Worm (Caenorhabditis elegans) whole organism, L4 larva: ENCODE data around the gene W10G11.1.
"Not testable (repeated sequence)": the region's sequence is repeated elsewhere in the genome, so short reads cannot be mapped to it uniquely, and the experiment has no call there.

Source experiments
- D1046.2 ChIP-seq: fragments of 200-800 bp; sonication (Bioruptor generic); IDR thresholded peaks from 2 replicates; pipeline ENCODE4 v1.3.6; 2022; ENCODE audit warnings: missing genetic modification characterization, missing compliant biosample characterization
- F37D6.2 ChIP-seq: sonication (generic microtip); optimal IDR thresholded peaks from 2 replicates; lab custom pipeline; 2016; ENCODE audit warnings: mild to moderate bottlenecking, missing genetic modification characterization, missing compliant biosample characterization
- T26A8.4 ChIP-seq: fragments of 200-800 bp; sonication (Bioruptor generic); IDR thresholded peaks from 2 replicates; pipeline ENCODE4 v1.3.6; 2022; ENCODE audit warnings: missing genetic modification characterization, missing compliant biosample characterization
- Y75B8A.6 ChIP-seq: fragments of 200-800 bp; sonication (Bioruptor generic); IDR thresholded peaks from 2 replicates; pipeline ENCODE4 v1.3.6; 2022; ENCODE audit warnings: missing genetic modification reagents, missing genetic modification characterization, missing compliant biosample characterization
- ZK337.2 ChIP-seq: fragments of 200-800 bp; sonication (Bioruptor generic); IDR thresholded peaks from 2 replicates; pipeline ENCODE4 v1.3.6; 2022; ENCODE audit warnings: missing genetic modification reagents, missing genetic modification characterization, missing compliant biosample characterization
- aha-1 ChIP-seq: fragments of 150-350 bp; peaks from one replicate; lab custom pipeline; 2014; ENCODE audit warnings: missing biosample characterization, missing genetic modification characterization
- ceh-20 ChIP-seq: fragments of 200-800 bp; sonication (Bioruptor generic); IDR thresholded peaks from 2 replicates; pipeline ENCODE4 v1.3.6; 2022; ENCODE audit warnings: missing genetic modification reagents, missing genetic modification characterization, missing compliant biosample characterization
- ceh-28 ChIP-seq: fragments of 150-350 bp; optimal IDR thresholded peaks from 2 replicates; lab custom pipeline; 2014; ENCODE audit warnings: missing biosample characterization, missing genetic modification reagents, missing genetic modification characterization
- ceh-32 ChIP-seq: sonication (generic microtip); optimal IDR thresholded peaks from 2 replicates; lab custom pipeline; 2016; ENCODE audit warnings: mild to moderate bottlenecking, missing genetic modification characterization, missing compliant biosample characterization; ENCODE audit not compliant: poor library complexity
- ctbp-1 ChIP-seq: fragments of 200-800 bp; sonication (Bioruptor generic); IDR thresholded peaks from 2 replicates; pipeline ENCODE4 v1.3.6; 2022; ENCODE audit warnings: missing genetic modification reagents, missing genetic modification characterization, missing compliant biosample characterization
- daf-12 ChIP-seq: fragments of 150-350 bp; optimal IDR thresholded peaks from 2 replicates; lab custom pipeline; 2014; ENCODE audit warnings: missing biosample characterization, missing genetic modification reagents, missing genetic modification characterization
- daf-16 ChIP-seq, 3 experiments: sonication (generic microtip); optimal IDR thresholded peaks; 2 replicates each; lab custom pipeline; 2016 to 2017; ENCODE audit warnings: missing genetic modification characterization in 3 of 3, missing genetic modification reagents in 3 of 3, mild to moderate bottlenecking in 2 of 3, missing compliant biosample characterization in 2 of 3, missing biosample characterization in 1 of 3, moderate library complexity in 1 of 3
- daf-19 ChIP-seq: fragments of 200-800 bp; sonication (Bioruptor generic); conservative IDR thresholded peaks from 2 replicates; pipeline ENCODE4 v1.3.6; 2022; ENCODE audit warnings: missing genetic modification characterization, missing compliant biosample characterization
- dmd-6 ChIP-seq: fragments of 200-800 bp; sonication (Bioruptor generic); IDR thresholded peaks from 2 replicates; pipeline ENCODE4 v1.3.6; 2022; ENCODE audit warnings: missing genetic modification reagents, missing genetic modification characterization, missing compliant biosample characterization
- dmd-9 ChIP-seq: fragments of 200-800 bp; sonication (Bioruptor generic); IDR thresholded peaks from 2 replicates; pipeline ENCODE4 v1.3.6; 2022; ENCODE audit warnings: missing genetic modification reagents, missing genetic modification characterization, missing compliant biosample characterization
- dpl-1 ChIP-seq: fragments of 150-350 bp; optimal IDR thresholded peaks from 2 replicates; lab custom pipeline; 2014; ENCODE audit warnings: missing biosample characterization, missing genetic modification reagents, missing genetic modification characterization
- duxl-1 ChIP-seq: sonication (generic microtip); optimal IDR thresholded peaks from 2 replicates; lab custom pipeline; 2016; ENCODE audit warnings: mild to moderate bottlenecking, missing genetic modification characterization, moderate library complexity, missing compliant biosample characterization; ENCODE audit not compliant: poor library complexity
- dve-1 ChIP-seq: sonication (generic microtip); optimal IDR thresholded peaks from 2 replicates; lab custom pipeline; 2017; ENCODE audit warnings: antibody characterized with exemption, mild to moderate bottlenecking, missing genetic modification characterization, missing compliant biosample characterization; ENCODE audit not compliant: insufficient read depth
- egl-43 ChIP-seq: fragments of 200-800 bp; sonication (Bioruptor generic); IDR thresholded peaks from 2 replicates; pipeline ENCODE4 v1.3.6; 2022; ENCODE audit warnings: missing genetic modification reagents, missing genetic modification characterization, missing compliant biosample characterization
- fos-1 ChIP-seq: fragments of 150-350 bp; optimal IDR thresholded peaks from 2 replicates; lab custom pipeline; 2014; ENCODE audit warnings: missing biosample characterization, missing genetic modification characterization
- hif-1 ChIP-seq, 2 experiments: sonication (generic microtip); optimal IDR thresholded peaks; 2 replicates each; lab custom pipeline; 2016 to 2017; ENCODE audit warnings: missing compliant biosample characterization in 2 of 2, missing genetic modification characterization in 2 of 2, missing genetic modification reagents in 2 of 2, missing genotype in 2 of 2, mild to moderate bottlenecking in 1 of 2
- hlh-11 ChIP-seq: fragments of 200-800 bp; sonication (Bioruptor generic); optimal IDR thresholded peaks from 2 replicates; lab custom pipeline; 2018; ENCODE audit warnings: mild to moderate bottlenecking, missing genetic modification characterization, missing compliant biosample characterization
- hlh-30 ChIP-seq: sonication (generic microtip); optimal IDR thresholded peaks from 2 replicates; lab custom pipeline; 2017; ENCODE audit warnings: antibody characterized with exemption, mild to moderate bottlenecking, missing genetic modification characterization, missing compliant biosample characterization; ENCODE audit not compliant: insufficient read depth
- hmg-1.1 ChIP-seq: fragments of 200-800 bp; sonication (Bioruptor generic); IDR thresholded peaks from 2 replicates; pipeline ENCODE4 v1.3.6; 2022; ENCODE audit warnings: missing genetic modification reagents, missing genetic modification characterization, missing compliant biosample characterization
- lin-1 ChIP-seq: fragments of 200-800 bp; sonication (Bioruptor generic); IDR thresholded peaks from 2 replicates; pipeline ENCODE4 v1.3.6; 2022; ENCODE audit warnings: missing genetic modification reagents, missing genetic modification characterization, missing compliant biosample characterization
- lin-13 ChIP-seq: fragments of 150-350 bp; optimal IDR thresholded peaks from 2 replicates; lab custom pipeline; 2014; ENCODE audit warnings: missing biosample characterization, missing genetic modification reagents, missing genetic modification characterization
- lin-29 ChIP-seq: fragments of 200-800 bp; sonication (Bioruptor generic); IDR thresholded peaks from 2 replicates; pipeline ENCODE4 v1.3.6; 2022; ENCODE audit warnings: missing genetic modification reagents, missing genetic modification characterization, missing compliant biosample characterization
- lsy-2 ChIP-seq, 2 experiments: fragments of 150-350 bp in 1 of 2; sonication (generic microtip) in 1 of 2; optimal IDR thresholded peaks; 2 replicates each; lab custom pipeline; 2014 to 2017; ENCODE audit warnings: missing biosample characterization in 2 of 2, missing genetic modification characterization in 2 of 2
- madf-9 ChIP-seq: fragments of 200-800 bp; sonication (Bioruptor generic); conservative IDR thresholded peaks from 2 replicates; pipeline ENCODE4 v1.3.6; 2022; ENCODE audit warnings: missing genetic modification reagents, missing genetic modification characterization, missing compliant biosample characterization
- mep-1 ChIP-seq: fragments of 150-350 bp; sonication (generic microtip); optimal IDR thresholded peaks from 3 replicates; lab custom pipeline; 2014; ENCODE audit warnings: missing biosample characterization, missing genetic modification characterization
- mes-2 ChIP-seq: sonication (generic microtip); optimal IDR thresholded peaks from 2 replicates; lab custom pipeline; 2016; ENCODE audit warnings: missing genotype, mild to moderate bottlenecking, missing genetic modification characterization, missing compliant biosample characterization; ENCODE audit not compliant: poor library complexity, severe bottlenecking
- nhr-10 ChIP-seq: fragments of 150-350 bp; optimal IDR thresholded peaks from 2 replicates; lab custom pipeline; 2014; ENCODE audit warnings: missing biosample characterization, missing genetic modification characterization
- nhr-102 ChIP-seq: sonication (generic microtip); optimal IDR thresholded peaks from 2 replicates; lab custom pipeline; 2016; ENCODE audit warnings: mild to moderate bottlenecking, missing genetic modification characterization, moderate library complexity, missing compliant biosample characterization
- nhr-11 ChIP-seq: fragments of 150-350 bp; optimal IDR thresholded peaks from 2 replicates; lab custom pipeline; 2014; ENCODE audit warnings: missing biosample characterization, missing genetic modification characterization
- nhr-28 ChIP-seq: fragments of 150-350 bp; optimal IDR thresholded peaks from 2 replicates; lab custom pipeline; 2014; ENCODE audit warnings: missing biosample characterization, missing genetic modification characterization
- nhr-42 ChIP-seq: fragments of 200-800 bp; sonication (Bioruptor generic); IDR thresholded peaks from 2 replicates; pipeline ENCODE4 v1.3.6; 2022; ENCODE audit warnings: missing genetic modification characterization, missing compliant biosample characterization
- nhr-6 ChIP-seq: fragments of 150-350 bp; optimal IDR thresholded peaks from 2 replicates; lab custom pipeline; 2014; ENCODE audit warnings: missing biosample characterization, missing genetic modification characterization
- pha-4 ChIP-seq, 2 experiments: fragments of 150-350 bp in 1 of 2; fragments of 200-800 bp in 1 of 2; sonication (Bioruptor generic) in 1 of 2; IDR thresholded peaks in 1 of 2; optimal IDR thresholded peaks in 1 of 2; 2 replicates each; pipeline versions ENCODE4 v1.3.6 to Lab custom; 2014 to 2022; ENCODE audit warnings: missing genetic modification characterization in 2 of 2, missing genetic modification reagents in 2 of 2, missing biosample characterization in 1 of 2, missing compliant biosample characterization in 1 of 2
- rbr-2 ChIP-seq: sonication (generic microtip); optimal IDR thresholded peaks from 2 replicates; lab custom pipeline; 2016; ENCODE audit warnings: missing genotype, missing genetic modification characterization, missing compliant biosample characterization
- saeg-2 ChIP-seq: fragments of 200-800 bp; sonication (Bioruptor generic); IDR thresholded peaks from 2 replicates; pipeline ENCODE4 v1.3.6; 2022; ENCODE audit warnings: missing genetic modification reagents, missing genetic modification characterization, missing compliant biosample characterization
- vab-7 ChIP-seq: fragments of 200-800 bp; sonication (Bioruptor generic); IDR thresholded peaks from 2 replicates; pipeline ENCODE4 v1.3.6; 2022; ENCODE audit warnings: missing genetic modification reagents, missing genetic modification characterization, missing compliant biosample characterization
- zfp-2 ChIP-seq: sonication (generic microtip); optimal IDR thresholded peaks from 2 replicates; lab custom pipeline; 2016; ENCODE audit warnings: mild to moderate bottlenecking, missing genetic modification characterization, missing compliant biosample characterization
- zfp-3 ChIP-seq: fragments of 200-800 bp; sonication (Bioruptor generic); conservative IDR thresholded peaks from 2 replicates; pipeline ENCODE4 v1.3.6; 2022; ENCODE audit warnings: missing genetic modification reagents, missing genetic modification characterization, missing compliant biosample characterization

W10G11.1 gene

ce11 chrII:3527460-3527859 lies 33.0 kb downstream of the W10G11.1 start:
- TF ChIP-seq aha-1 (tag; lab: Kevin White, UChicago) (peak; percentile 20), ceh-28 (no peak), nhr-10 (no peak)

- TF ChIP-seq hlh-30 (no peak), lin-1 (GFP tag; lab: Robert Waterston, UW) (no peak), nhr-6 (no peak), ceh-32 (tag; lab: Kevin White, UChicago) (no peak), lin-29 (GFP tag; lab: Robert Waterston, UW) (no peak), daf-19 (GFP tag; lab: Robert Waterston, UW) (no peak), hif-1 (tag; optimal IDR thresholded peaks at IDR 0.05; lab: Kevin White, UChicago) (no peak), nhr-28 (tag; lab: Kevin White, UChicago) (no peak), daf-12 (tag; lab: Kevin White, UChicago) (no peak), ZK337.2 (GFP tag; lab: Robert Waterston, UW) (no peak), ceh-28 (no peak), mes-2 (tag; lab: Kevin White, UChicago) (no peak), T26A8.4 (no peak), zfp-3 (GFP tag; lab: Robert Waterston, UW) (no peak), fos-1 (tag; lab: Kevin White, UChicago) (no peak), lin-13 (GFP tag; lab: Kevin White, UChicago) (no peak), daf-16 (GFP tag; optimal IDR thresholded peaks at IDR 0.05; lab: Kevin White, UChicago) (no peak), daf-16 (tag; optimal IDR thresholded peaks at IDR 0.05; lab: Kevin White, UChicago) (no peak)
Observed at ce11 chrII:3524097-3524496, 36.4 kb downstream of the W10G11.1 start, which contains the start of gene col-72. Gene col-72, minus strand, starts transcription at chrII:3524197.

ce11 chrII:3523547-3523946 lies 36.9 kb downstream of the W10G11.1 start:
- TF ChIP-seq daf-19 (GFP tag; lab: Robert Waterston, UW) (0 out of 2 replicates have a peak, but pooled peaks have one; percentile 14), mep-1 (tag; lab: Kevin White, UChicago) (peak; percentile 67), aha-1 (tag; lab: Kevin White, UChicago) (peak; percentile 81), dmd-6 (GFP tag; lab: Robert Waterston, UW) (peak; percentile 80), hlh-30 (peak; percentile 31), ceh-20 (peak; percentile 72; the same call in 1 of the 2 replicates), lsy-2 (tag; optimal IDR thresholded peaks at IDR 0.05; lab: Kevin White, UChicago) (peak; percentile 77 to 96), vab-7 (GFP tag; lab: Robert Waterston, UW) (peak; percentile 70), ctbp-1 (GFP tag; lab: Robert Waterston, UW) (peak; percentile 55; the same call in 1 of the 2 replicates), dve-1 (tag; lab: Kevin White, UChicago) (peak; percentile 23), F37D6.2 (tag; lab: Kevin White, UChicago) (peak; percentile 52), rbr-2 (peak; percentile 83), nhr-11 (tag; lab: Kevin White, UChicago) (peak; percentile 57), Y75B8A.6 (GFP tag; lab: Robert Waterston, UW) (0 out of 2 replicates have a peak, but pooled peaks have one; percentile 40), saeg-2 (GFP tag; lab: Robert Waterston, UW) (0 out of 2 replicates have a peak, but pooled peaks have one; percentile 33), nhr-102 (tag; lab: Kevin White, UChicago) (peak; percentile 11), pha-4 (GFP tag; IDR thresholded peaks at IDR 0.05; lab: Robert Waterston, UW) (peak; percentile 75), nhr-28 (tag; lab: Kevin White, UChicago) (peak; percentile 49), madf-9 (GFP tag; lab: Robert Waterston, UW) (peak; percentile 63; the same call in 1 of the 2 replicates), duxl-1 (tag; lab: Kevin White, UChicago) (peak; percentile 10), dpl-1 (GFP tag; lab: Kevin White, UChicago) (peak; percentile 41), hlh-11 (tag; lab: Kevin White, UChicago) (peak; percentile 26), dmd-9 (GFP tag; lab: Robert Waterston, UW) (0 out of 2 replicates have a peak, but pooled peaks have one; percentile 63), lin-29 (GFP tag; lab: Robert Waterston, UW) (peak; percentile 74), nhr-42 (GFP tag; lab: Robert Waterston, UW) (peak; percentile 79), D1046.2 (0 out of 2 replicates have a peak, but pooled peaks have one; percentile 54), hmg-1.1 (GFP tag; lab: Robert Waterston, UW) (peak; percentile 87), mes-2 (tag; lab: Kevin White, UChicago) (peak; percentile 66), zfp-2 (tag; lab: Kevin White, UChicago) (peak; percentile 53), egl-43 (GFP tag; lab: Robert Waterston, UW) (0 out of 2 replicates have a peak, but pooled peaks have one; percentile 45), hif-1 (tag; optimal IDR thresholded peaks at IDR 0.05; lab: Kevin White, UChicago) (peak in 1 of 2 experiments; percentile 39), T26A8.4 (peak; percentile 44; the same call in 1 of the 2 replicates), zfp-3 (GFP tag; lab: Robert Waterston, UW) (peak; percentile 47; the same call in 1 of the 2 replicates)
- TF ChIP-seq pha-4 (tag; optimal IDR thresholded peaks at IDR 0.05; lab: Kevin White, UChicago): not testable (repeated sequence)
